Fruit fly (Drosophila melanogaster) whole organism, embryonic: ENCODE measurements around the gene Ugt37A3.

ENCODE experiments used
- B-H2 ChIP-seq: fragments of 200-800 bp; sonication (Bioruptor generic); optimal IDR thresholded peaks from 2 replicates; lab custom pipeline; 2018; ENCODE audit warnings: missing biosample characterization, mild to moderate bottlenecking, missing genetic modification characterization
- BEAF-32 ChIP-seq: fragments of 200-800 bp; sonication (Bioruptor generic); optimal IDR thresholded peaks from 3 replicates; lab custom pipeline; 2017; ENCODE audit warnings: missing biosample characterization, missing genetic modification characterization, mild to moderate bottlenecking, moderate library complexity, missing genetic modification reagents
- CG11504 ChIP-seq: fragments of 200-800 bp; sonication (Bioruptor generic); optimal IDR thresholded peaks from 3 replicates; lab custom pipeline; 2019; ENCODE audit warnings: missing biosample characterization, mild to moderate bottlenecking, missing genetic modification characterization, moderate library complexity
- CG12659 ChIP-seq: fragments of 200-800 bp; sonication (Bioruptor generic); optimal IDR thresholded peaks from 3 replicates; lab custom pipeline; 2017; ENCODE audit warnings: mild to moderate bottlenecking, missing biosample characterization, missing genetic modification reagents, missing genetic modification characterization
- CG15073 ChIP-seq: fragments of 200-800 bp; sonication (Bioruptor generic); optimal IDR thresholded peaks from 2 replicates; lab custom pipeline; 2016; ENCODE audit warnings: missing biosample characterization, missing genetic modification characterization
- CG15514 ChIP-seq: fragments of 200-800 bp; sonication (Bioruptor generic); optimal IDR thresholded peaks from 3 replicates; lab custom pipeline; 2017; ENCODE audit warnings: missing biosample characterization, missing genetic modification characterization, mild to moderate bottlenecking, moderate library complexity, missing genetic modification reagents
- CG15601 ChIP-seq: fragments of 200-800 bp; sonication (Bioruptor generic); optimal IDR thresholded peaks from 3 replicates; lab custom pipeline; 2019; ENCODE audit warnings: missing biosample characterization, mild to moderate bottlenecking, missing genetic modification characterization, moderate library complexity
- CG16779 ChIP-seq: fragments of 200-800 bp; sonication (Bioruptor generic); IDR thresholded peaks from 2 replicates; pipeline ENCODE4 v1.3.6; 2022; ENCODE audit warnings: missing biosample characterization, missing genetic modification characterization
- CG17568 ChIP-seq: fragments of 200-800 bp; sonication (Bioruptor generic); optimal IDR thresholded peaks from 2 replicates; lab custom pipeline; 2018; ENCODE audit warnings: missing biosample characterization, mild to moderate bottlenecking, missing genetic modification characterization, moderate library complexity
- CG1832 ChIP-seq: fragments of 200-800 bp; sonication (Bioruptor generic); optimal IDR thresholded peaks from 2 replicates; lab custom pipeline; 2017; ENCODE audit warnings: missing biosample characterization, mild to moderate bottlenecking, missing genetic modification characterization, inconsistent platforms
- CG30403 ChIP-seq: fragments of 200-800 bp; sonication (Bioruptor generic); optimal IDR thresholded peaks from 3 replicates; lab custom pipeline; 2016; ENCODE audit warnings: missing biosample characterization, missing genetic modification characterization
- CG32772 ChIP-seq: fragments of 200-800 bp; sonication (Bioruptor generic); IDR thresholded peaks from 2 replicates; pipeline ENCODE4 v1.3.6; 2022; ENCODE audit warnings: missing biosample characterization, missing genetic modification characterization
- CG4328 ChIP-seq: fragments of 200-800 bp; sonication (Bioruptor generic); optimal IDR thresholded peaks from 3 replicates; lab custom pipeline; 2017; ENCODE audit warnings: missing biosample characterization, missing genetic modification reagents, missing genetic modification characterization
- CG43689 ChIP-seq: fragments of 200-800 bp; sonication (Bioruptor generic); IDR thresholded peaks from 2 replicates; pipeline ENCODE4 v1.3.6; 2022; ENCODE audit warnings: missing biosample characterization, missing genetic modification characterization
- CG4617 ChIP-seq: fragments of 200-800 bp; sonication (Bioruptor generic); optimal IDR thresholded peaks from 3 replicates; lab custom pipeline; 2016; ENCODE audit warnings: missing biosample characterization, missing genetic modification characterization, borderline replicate concordance
- CG5180 ChIP-seq: fragments of 200-800 bp; sonication (Bioruptor generic); optimal IDR thresholded peaks from 3 replicates; lab custom pipeline; 2017; ENCODE audit warnings: missing biosample characterization, missing genetic modification characterization, mild to moderate bottlenecking, moderate library complexity, missing genetic modification reagents
- CG6175 ChIP-seq: fragments of 200-800 bp; sonication (Bioruptor generic); IDR thresholded peaks from 3 replicates; pipeline ENCODE4 v1.3.6; 2022; ENCODE audit warnings: missing biosample characterization, missing genetic modification characterization
- CG6683 ChIP-seq: fragments of 200-800 bp; sonication (Bioruptor generic); optimal IDR thresholded peaks from 2 replicates; lab custom pipeline; 2017; ENCODE audit warnings: missing biosample characterization, mild to moderate bottlenecking, missing genetic modification characterization, missing genetic modification reagents
- CG7839 ChIP-seq: fragments of 200-800 bp; sonication (Bioruptor generic); optimal IDR thresholded peaks from 3 replicates; lab custom pipeline; 2018; ENCODE audit warnings: missing biosample characterization, mild to moderate bottlenecking, missing genetic modification characterization, moderate library complexity
- CG8281 ChIP-seq: fragments of 200-800 bp; sonication (Bioruptor generic); optimal IDR thresholded peaks from 2 replicates; lab custom pipeline; 2018; ENCODE audit warnings: missing biosample characterization, mild to moderate bottlenecking, missing genetic modification characterization, moderate library complexity
- CoRest ChIP-seq: fragments of 200-800 bp; sonication (Bioruptor generic); optimal IDR thresholded peaks from 3 replicates; lab custom pipeline; 2018; ENCODE audit warnings: missing biosample characterization, mild to moderate bottlenecking, missing genetic modification characterization, moderate library complexity
- D19A ChIP-seq: fragments of 200-800 bp; optimal IDR thresholded peaks from 3 replicates; lab custom pipeline; 2019; ENCODE audit warnings: missing biosample characterization, mild to moderate bottlenecking, missing genetic modification characterization, moderate library complexity
- HLHmδ ChIP-seq: fragments of 200-800 bp; sonication (Bioruptor generic); optimal IDR thresholded peaks from 2 replicates; lab custom pipeline; 2018; ENCODE audit warnings: missing biosample characterization, mild to moderate bottlenecking, missing genetic modification characterization, moderate library complexity
- Hey ChIP-seq: fragments of 200-800 bp; sonication (Bioruptor generic); optimal IDR thresholded peaks from 3 replicates; lab custom pipeline; 2018; ENCODE audit warnings: missing biosample characterization, mild to moderate bottlenecking, missing genetic modification characterization
- Hmr ChIP-seq: fragments of 200-800 bp; sonication (Bioruptor generic); optimal IDR thresholded peaks from 3 replicates; lab custom pipeline; 2017; ENCODE audit warnings: mild to moderate bottlenecking, missing biosample characterization, missing genetic modification reagents, missing genetic modification characterization
- Hr51 ChIP-seq, 2 experiments: fragments of 200-800 bp; sonication (Bioruptor generic); optimal IDR thresholded peaks; 2 replicates in 1 of 2; 3 replicates in 1 of 2; lab custom pipeline; 2016 to 2018; ENCODE audit warnings: missing biosample characterization in 2 of 2, missing genetic modification characterization in 2 of 2, mild to moderate bottlenecking in 1 of 2, moderate library complexity in 1 of 2
- Lhr ChIP-seq: fragments of 200-800 bp; sonication (Bioruptor generic); optimal IDR thresholded peaks from 3 replicates; lab custom pipeline; 2017; ENCODE audit warnings: mild to moderate bottlenecking, missing biosample characterization, missing genetic modification reagents, missing genetic modification characterization
- NC2α ChIP-seq: fragments of 200-800 bp; sonication (Bioruptor generic); optimal IDR thresholded peaks from 2 replicates; lab custom pipeline; 2016; ENCODE audit warnings: missing biosample characterization, missing genetic modification characterization
- Rfx ChIP-seq: fragments of 200-800 bp; sonication (Bioruptor generic); IDR thresholded peaks from 2 replicates; pipeline ENCODE4 v1.3.6; 2022; ENCODE audit warnings: missing biosample characterization, missing genetic modification characterization
- ash1 ChIP-seq: fragments of 200-800 bp; sonication (Bioruptor generic); optimal IDR thresholded peaks from 2 replicates; lab custom pipeline; 2018; ENCODE audit warnings: missing biosample characterization, mild to moderate bottlenecking, missing genetic modification characterization
- az2 ChIP-seq: fragments of 200-800 bp; sonication (Bioruptor generic); optimal IDR thresholded peaks from 3 replicates; lab custom pipeline; 2016; ENCODE audit warnings: missing biosample characterization, missing genetic modification characterization
- da ChIP-seq: fragments of 200-800 bp; sonication (Bioruptor generic); optimal IDR thresholded peaks from 2 replicates; lab custom pipeline; 2016; ENCODE audit warnings: missing biosample characterization, missing genetic modification characterization
- dmrt11E ChIP-seq: fragments of 200-800 bp; sonication (Bioruptor generic); optimal IDR thresholded peaks from 3 replicates; lab custom pipeline; 2018; ENCODE audit warnings: missing biosample characterization, mild to moderate bottlenecking, missing genetic modification characterization, moderate library complexity
- exex ChIP-seq: fragments of 200-800 bp; sonication (Bioruptor generic); optimal IDR thresholded peaks from 4 replicates; lab custom pipeline; 2018; ENCODE audit warnings: missing biosample characterization, mild to moderate bottlenecking, missing genetic modification characterization, moderate library complexity
- gsb ChIP-seq: fragments of 200-800 bp; sonication (Bioruptor generic); IDR thresholded peaks from 2 replicates; pipeline ENCODE4 v1.3.6; 2022; ENCODE audit warnings: missing biosample characterization, missing genetic modification characterization
- hkb ChIP-seq, 2 experiments: fragments of 200-800 bp in 1 of 2; fragments of >200 bp in 1 of 2; sonication (Bioruptor generic) in 1 of 2; IDR thresholded peaks in 1 of 2; optimal IDR thresholded peaks in 1 of 2; 2 replicates each; pipeline versions ENCODE4 v1.3.6 to Lab custom; 2017 to 2022; ENCODE audit warnings: missing biosample characterization in 1 of 2, missing genetic modification characterization in 1 of 2
- hth ChIP-seq: fragments of >200 bp; optimal IDR thresholded peaks from 2 replicates; lab custom pipeline; 2017; ENCODE audit warnings: inconsistent platforms
- kay ChIP-seq: fragments of 200-800 bp; sonication (Bioruptor generic); optimal IDR thresholded peaks from 2 replicates; lab custom pipeline; 2016; ENCODE audit warnings: missing biosample characterization, missing genetic modification characterization
- klu ChIP-seq: fragments of 200-800 bp; sonication (Bioruptor generic); IDR thresholded peaks from 2 replicates; pipeline ENCODE4 v1.3.6; 2022; ENCODE audit warnings: missing biosample characterization, missing genetic modification characterization
- mld ChIP-seq: fragments of 200-800 bp; sonication (Bioruptor generic); IDR thresholded peaks from 3 replicates; pipeline ENCODE4 v1.3.6; 2022; ENCODE audit warnings: missing biosample characterization, missing genetic modification characterization; ENCODE audit not compliant: partially characterized antibody
- odd ChIP-seq: fragments of 200-800 bp; sonication (Bioruptor generic); optimal IDR thresholded peaks from 2 replicates; lab custom pipeline; 2017; ENCODE audit warnings: missing biosample characterization, mild to moderate bottlenecking, missing genetic modification characterization
- org-1 ChIP-seq: fragments of 200-800 bp; sonication (Bioruptor generic); optimal IDR thresholded peaks from 2 replicates; lab custom pipeline; 2017; ENCODE audit warnings: missing biosample characterization, missing genetic modification characterization
- otp ChIP-seq: fragments of 200-800 bp; sonication (Bioruptor generic); IDR thresholded peaks from 3 replicates; pipeline ENCODE4, ENCODE4 v1.3.6; 2022; ENCODE audit warnings: missing biosample characterization, missing genetic modification characterization
- pfk ChIP-seq: fragments of 200-800 bp; sonication (Bioruptor generic); optimal IDR thresholded peaks from 2 replicates; lab custom pipeline; 2018; ENCODE audit warnings: missing biosample characterization, mild to moderate bottlenecking, missing genetic modification characterization, moderate library complexity
- ranshi ChIP-seq: fragments of 200-800 bp; sonication (Bioruptor generic); IDR thresholded peaks from 2 replicates; pipeline ENCODE4 v1.3.6; 2022; ENCODE audit warnings: missing biosample characterization, missing genetic modification characterization
- sim ChIP-seq: fragments of 200-800 bp; sonication (Bioruptor generic); IDR thresholded peaks from 2 replicates; pipeline ENCODE4 v1.3.6; 2022; ENCODE audit warnings: missing biosample characterization, missing genetic modification characterization
- wor ChIP-seq: fragments of 200-800 bp; sonication (Bioruptor generic); IDR thresholded peaks from 2 replicates; pipeline ENCODE4 v1.3.6; 2022; ENCODE audit warnings: missing biosample characterization, missing genetic modification characterization
- zen2 ChIP-seq: fragments of 200-800 bp; sonication (Bioruptor generic); IDR thresholded peaks from 3 replicates; pipeline ENCODE4 v1.3.6; 2022; ENCODE audit warnings: missing biosample characterization, missing genetic modification characterization; ENCODE audit not compliant: partially characterized antibody

Gene Ugt37A3

DNA sequence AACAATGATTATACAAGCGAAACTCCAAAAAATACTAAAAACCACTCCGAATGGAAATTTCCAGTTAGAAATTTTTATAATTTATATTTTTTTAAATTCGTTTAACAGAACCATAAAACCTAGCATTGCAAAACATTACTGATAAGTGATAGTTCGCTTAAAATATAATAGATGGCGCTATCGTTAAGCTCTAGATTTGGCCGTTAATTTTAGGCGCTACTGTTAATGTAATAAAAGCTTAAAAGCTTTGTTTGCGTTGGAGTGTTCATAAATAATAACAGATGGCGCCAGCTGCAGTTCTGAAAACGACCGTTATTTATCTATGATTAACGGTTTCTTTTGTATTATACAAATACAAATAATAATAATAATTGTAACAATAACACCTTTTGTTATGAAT, 19.7 kb downstream of the Ugt37A3 start (continued):
- TF ChIP-seq CG30403: peak; percentile 2
- TF ChIP-seq B-H2 (GFP tag; lab: Kevin White, UChicago): peak; percentile 25
- no peak for TF ChIP-seq ranshi
- TF ChIP-seq CG7839 (tag; lab: Kevin White, UChicago): peak; percentile 29
- no peak for TF ChIP-seq CG32772 (GFP tag; lab: Robert Waterston, UW)
- TF ChIP-seq exex (tag; lab: Kevin White, UChicago): peak; percentile 36
- TF ChIP-seq CG15073 (GFP tag; lab: Kevin White, UChicago): peak; percentile 89
- peak; percentile 4 for TF ChIP-seq D19A (tag; lab: Kevin White, UChicago)
- peak in 1 of 2 experiments; percentile 16 for TF ChIP-seq Hr51 (GFP tag; optimal IDR thresholded peaks at IDR 0.05; lab: Kevin White, UChicago)
- peak; percentile 19 for TF ChIP-seq CoRest (tag; lab: Kevin White, UChicago)
- peak; percentile 33 for TF ChIP-seq CG11504 (tag; lab: Kevin White, UChicago)
- no peak for TF ChIP-seq ash1
- TF ChIP-seq Rfx: peak; percentile 25; the same call in 1 of the 2 replicates
- TF ChIP-seq dmrt11E: no peak
- no peak for TF ChIP-seq CG6683 (GFP tag; lab: Kevin White, UChicago)
- TF ChIP-seq CG15514 (GFP tag; lab: Kevin White, UChicago): peak; percentile 20

DNA sequence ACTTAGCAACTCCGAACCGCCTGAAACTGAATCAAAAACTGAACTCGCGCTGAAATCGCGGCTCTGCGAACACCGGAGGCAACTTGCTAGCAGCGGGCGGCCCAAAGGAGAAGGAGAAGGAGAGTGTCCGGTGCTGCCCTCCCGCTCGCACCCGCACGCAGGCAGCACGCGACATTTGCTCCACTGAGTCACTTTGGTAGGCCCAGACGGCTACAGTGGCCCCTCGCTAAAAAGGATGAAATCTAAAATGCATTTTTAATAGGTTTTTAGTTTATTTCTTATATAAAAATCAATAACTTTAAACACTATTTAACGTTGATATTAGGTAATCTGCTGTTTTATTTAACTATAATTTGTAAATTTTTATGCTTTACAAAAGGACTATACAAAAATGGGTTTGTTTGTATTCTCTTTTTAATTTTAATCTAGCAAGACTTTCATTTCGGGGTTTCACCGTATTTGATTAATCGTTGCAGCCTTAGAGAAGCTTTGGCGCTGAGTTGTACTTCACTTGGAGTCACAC, 21.0 kb downstream of the Ugt37A3 start, which contains the start of gene Men:
Men (minus strand) TSS at position 51 of the 523 bp plus-strand sequence.
- TF ChIP-seq hkb (optimal IDR thresholded peaks at IDR 0.05; lab: Kevin White, UChicago) (no peak), hkb (GFP tag; IDR thresholded peaks at IDR 0.05; lab: Robert Waterston, UW) (peak; percentile 45; the same call in 1 of the 2 replicates), sim (GFP tag; lab: Robert Waterston, UW) (no peak), otp (0 out of 3 replicates have a peak, but pooled peaks have one; percentile 9), az2 (GFP tag; lab: Kevin White, UChicago) (no peak), BEAF-32 (GFP tag; lab: Kevin White, UChicago) (no peak), pfk (no peak), HLHmδ (no peak), CG6175 (GFP tag; lab: Robert Waterston, UW) (no peak), da (GFP tag; lab: Kevin White, UChicago) (no peak), kay (GFP tag; lab: Kevin White, UChicago) (peak; percentile 45), CG12659 (GFP tag; lab: Kevin White, UChicago) (peak; percentile 70), CG5180 (GFP tag; lab: Kevin White, UChicago) (peak; percentile 35), CG15601 (peak; percentile 37), NC2α (no peak), klu (peak; percentile 47; the same call in 1 of the 2 replicates), zen2 (no peak), CG8281 (peak; percentile 2), Hmr (GFP tag; lab: Kevin White, UChicago) (peak; percentile 66), odd (peak; percentile 46), CG4617 (GFP tag; lab: Kevin White, UChicago) (no peak), org-1 (peak; percentile 32), CG17568 (GFP tag; lab: Kevin White, UChicago) (no peak), CG43689 (no peak), gsb (GFP tag; lab: Robert Waterston, UW) (0 out of 2 replicates have a peak, but pooled peaks have one; percentile 16), hth (no peak), wor (GFP tag; lab: Robert Waterston, UW) (peak; percentile 10; the same call in 1 of the 2 replicates), Lhr (GFP tag; lab: Kevin White, UChicago) (no peak), mld (GFP tag; lab: Robert Waterston, UW) (no peak), CG4328 (GFP tag; lab: Kevin White, UChicago) (no peak), Hey (tag; lab: Kevin White, UChicago) (no peak), CG16779 (GFP tag; lab: Robert Waterston, UW) (no peak), CG1832 (peak; percentile 56)
